Worm (Caenorhabditis elegans) whole organism, mixed stage, embryonic: ENCODE results near the gene Y51H7C.1.

Source experiments
- blmp-1 ChIP-seq: fragments of 150-350 bp; optimal IDR thresholded peaks from 2 replicates; lab custom pipeline; 2014; ENCODE audit warnings: missing biosample characterization, missing genetic modification characterization
- ceh-39 ChIP-seq: fragments of 150-350 bp; optimal IDR thresholded peaks from 2 replicates; lab custom pipeline; 2014; ENCODE audit warnings: missing biosample characterization, missing genetic modification characterization
- ces-1 ChIP-seq: fragments of 150-350 bp; optimal IDR thresholded peaks from 2 replicates; lab custom pipeline; 2014; ENCODE audit warnings: missing biosample characterization, missing genetic modification reagents, missing genetic modification characterization
- elt-3 ChIP-seq: fragments of 150-350 bp; optimal IDR thresholded peaks from 2 replicates; lab custom pipeline; 2014; ENCODE audit warnings: missing biosample characterization, missing genetic modification characterization
- nhr-12 ChIP-seq: fragments of 150-350 bp; optimal IDR thresholded peaks from 2 replicates; lab custom pipeline; 2014; ENCODE audit warnings: missing biosample characterization, missing genetic modification characterization
- nhr-28 ChIP-seq: fragments of 150-350 bp; optimal IDR thresholded peaks from 2 replicates; lab custom pipeline; 2014; ENCODE audit warnings: missing biosample characterization, missing genetic modification characterization
- sem-2 ChIP-seq: fragments of 200-800 bp; sonication (Bioruptor generic); optimal IDR thresholded peaks from 2 replicates; lab custom pipeline; 2018; ENCODE audit warnings: mild to moderate bottlenecking, missing genetic modification characterization, missing compliant biosample characterization
- snpc-4 ChIP-seq: fragments of 150-350 bp; optimal IDR thresholded peaks from 2 replicates; lab custom pipeline; 2014; ENCODE audit warnings: missing biosample characterization, missing genetic modification characterization
- unc-39 ChIP-seq: fragments of 150-350 bp; optimal IDR thresholded peaks from 2 replicates; lab custom pipeline; 2014; ENCODE audit warnings: missing biosample characterization, missing genetic modification characterization
- unc-62 ChIP-seq: fragments of 150-350 bp; optimal IDR thresholded peaks from 2 replicates; lab custom pipeline; 2014; ENCODE audit warnings: missing biosample characterization, missing genetic modification reagents, missing genetic modification characterization
- ztf-11 ChIP-seq: fragments of 150-350 bp; optimal IDR thresholded peaks from 2 replicates; lab custom pipeline; 2014; ENCODE audit warnings: missing biosample characterization, missing genetic modification characterization

ce11 chrII:1518914-1519313 is 51.4 kb downstream of the Y51H7C.1 start, which contains the start of gene Y51H7BR.8:
- TF ChIP-seq nhr-28 (tag; lab: Kevin White, UChicago) (no peak), unc-39 (tag; lab: Kevin White, UChicago) (no peak), ces-1 (GFP tag; lab: Kevin White, UChicago) (no peak), blmp-1 (tag; lab: Kevin White, UChicago) (no peak), elt-3 (tag; lab: Kevin White, UChicago) (no peak), snpc-4 (tag; lab: Kevin White, UChicago) (no peak), ztf-11 (tag; lab: Kevin White, UChicago) (no peak), unc-62 (GFP tag; lab: Kevin White, UChicago) (no peak), sem-2 (GFP tag; lab: Kevin White, UChicago) (no peak), ceh-39 (tag; lab: Kevin White, UChicago) (no peak), nhr-12 (tag; lab: Kevin White, UChicago) (no peak)
